Worm (Caenorhabditis elegans): ENCODE data around the gene C49C8.3.

- TF ChIP-seq elt-1 (tag; optimal IDR thresholded peaks at IDR 0.05), result no peak
- no peak for TF ChIP-seq peb-1 (tag; optimal IDR thresholded peaks at IDR 0.05)
- TF ChIP-seq ztf-4 (tag; optimal IDR thresholded peaks at IDR 0.05), result no peak
- TF ChIP-seq nhr-25 (tag; optimal IDR thresholded peaks at IDR 0.05), result no peak
- no peak for TF ChIP-seq mbf-1 (tag; optimal IDR thresholded peaks at IDR 0.05)
- no peak for TF ChIP-seq lsy-2 (tag; optimal IDR thresholded peaks at IDR 0.05)
- no peak for TF ChIP-seq ama-1 (optimal IDR thresholded peaks at IDR 0.05)
- TF ChIP-seq elt-3 (tag; optimal IDR thresholded peaks at IDR 0.05), result no peak
- no peak for TF ChIP-seq ztf-11 (tag; optimal IDR thresholded peaks at IDR 0.05)
- TF ChIP-seq mdl-1 (tag; optimal IDR thresholded peaks at IDR 0.05), result no peak
- no peak for TF ChIP-seq snpc-4 (tag; optimal IDR thresholded peaks at IDR 0.05)
Observed at ce11 chrIV:8602877-8603276, 41.7 kb upstream of the C49C8.3 start, which contains the start of gene Y59H11AR.10.
